Worm (Caenorhabditis elegans): Measurements from ENCODE around the gene H20J04.4.

- TF ChIP-seq pha-4 (tag; optimal IDR thresholded peaks at IDR 0.05) (no peak), sptf-2 (GFP tag; optimal IDR thresholded peaks at IDR 0.05) (no peak), lsy-27 (tag; optimal IDR thresholded peaks at IDR 0.05; ENCODE audit: borderline replicate concordance, insufficient read depth) (no peak), let-607 (tag; optimal IDR thresholded peaks at IDR 0.05) (no peak)
These were observed 2.4 kb upstream of the H20J04.4 start, which contains the start of gene pfd-2 for ce11 chrII:4326420-4326819.
